Fruit fly (Drosophila melanogaster) whole organism, embryonic: ENCODE data around the gene CG13707.

ENCODE experiments used
- Ada2b ChIP-seq: fragments of 200-800 bp; sonication (Bioruptor generic); IDR thresholded peaks from 2 replicates; pipeline ENCODE4 v1.3.6; 2022; ENCODE audit warnings: missing biosample characterization, missing genetic modification characterization
- CG11504 ChIP-seq: fragments of 200-800 bp; sonication (Bioruptor generic); optimal IDR thresholded peaks from 3 replicates; lab custom pipeline; 2019; ENCODE audit warnings: missing biosample characterization, mild to moderate bottlenecking, missing genetic modification characterization, moderate library complexity
- CG12299 ChIP-seq: fragments of 200-800 bp; sonication (Bioruptor generic); optimal IDR thresholded peaks from 2 replicates; lab custom pipeline; 2018; ENCODE audit warnings: missing biosample characterization, mild to moderate bottlenecking, missing genetic modification characterization
- CG13296 ChIP-seq: fragments of 200-800 bp; sonication (Bioruptor generic); optimal IDR thresholded peaks from 3 replicates; lab custom pipeline; 2018; ENCODE audit warnings: missing biosample characterization, mild to moderate bottlenecking, missing genetic modification characterization
- CG13424 ChIP-seq: fragments of 200-800 bp; sonication (Bioruptor generic); optimal IDR thresholded peaks from 2 replicates; lab custom pipeline; 2019; ENCODE audit warnings: missing biosample characterization, mild to moderate bottlenecking, missing genetic modification characterization, moderate library complexity
- CG14014 ChIP-seq: fragments of 200-800 bp; sonication (Bioruptor generic); IDR thresholded peaks from 2 replicates; pipeline ENCODE4 v1.3.6; 2022; ENCODE audit warnings: missing biosample characterization, missing genetic modification characterization
- CG14667 ChIP-seq: fragments of 200-800 bp; sonication (Bioruptor generic); IDR thresholded peaks from 2 replicates; pipeline ENCODE4 v1.3.6; 2022; ENCODE audit warnings: missing biosample characterization, missing genetic modification characterization
- CG15269 ChIP-seq: fragments of 200-800 bp; sonication (Bioruptor generic); optimal IDR thresholded peaks from 2 replicates; lab custom pipeline; 2018; ENCODE audit warnings: missing biosample characterization, mild to moderate bottlenecking, missing genetic modification characterization, moderate library complexity
- CG17186 ChIP-seq: fragments of 200-800 bp; sonication (Bioruptor generic); optimal IDR thresholded peaks from 3 replicates; lab custom pipeline; 2017; ENCODE audit warnings: missing biosample characterization, missing genetic modification reagents, missing genetic modification characterization
- CG18599 ChIP-seq: fragments of 200-800 bp; sonication (Bioruptor generic); optimal IDR thresholded peaks from 3 replicates; lab custom pipeline; 2017; ENCODE audit warnings: missing biosample characterization, missing genetic modification characterization, mild to moderate bottlenecking, moderate library complexity, missing genetic modification reagents
- CG2120 ChIP-seq: fragments of 200-800 bp; sonication (Bioruptor generic); optimal IDR thresholded peaks from 3 replicates; lab custom pipeline; 2016; ENCODE audit warnings: missing biosample characterization, missing genetic modification characterization
- CG2678 ChIP-seq: fragments of 200-800 bp; sonication (Bioruptor generic); optimal IDR thresholded peaks from 3 replicates; lab custom pipeline; 2019; ENCODE audit warnings: missing biosample characterization, mild to moderate bottlenecking, missing genetic modification characterization, moderate library complexity
- CG31441 ChIP-seq: fragments of 200-800 bp; sonication (Bioruptor generic); IDR thresholded peaks from 2 replicates; pipeline ENCODE4 v1.3.6; 2022; ENCODE audit warnings: missing biosample characterization, missing genetic modification characterization
- CG3163 ChIP-seq: fragments of 200-800 bp; sonication (Bioruptor generic); optimal IDR thresholded peaks from 3 replicates; lab custom pipeline; 2016; ENCODE audit warnings: missing biosample characterization, missing genetic modification characterization
- CG32532 ChIP-seq: fragments of 200-800 bp; sonication (Bioruptor generic); IDR thresholded peaks from 2 replicates; pipeline ENCODE4 v1.3.6; 2022; ENCODE audit warnings: missing biosample characterization, missing genetic modification characterization
- CG3995 ChIP-seq: fragments of 200-800 bp; sonication (Bioruptor generic); optimal IDR thresholded peaks from 3 replicates; lab custom pipeline; 2016; ENCODE audit warnings: missing biosample characterization, missing genetic modification characterization
- CG9797 ChIP-seq: fragments of 200-800 bp; sonication (Bioruptor generic); optimal IDR thresholded peaks from 3 replicates; lab custom pipeline; 2018; ENCODE audit warnings: missing biosample characterization, mild to moderate bottlenecking, missing genetic modification characterization
- CG9932 ChIP-seq: fragments of 200-800 bp; sonication (Bioruptor generic); IDR thresholded peaks from 2 replicates; pipeline ENCODE4 v1.3.6; 2022; ENCODE audit warnings: missing biosample characterization, missing genetic modification characterization
- Dbx ChIP-seq: fragments of 200-800 bp; sonication (Bioruptor generic); IDR thresholded peaks from 3 replicates; pipeline ENCODE4 v1.3.6; 2022; ENCODE audit warnings: missing biosample characterization, missing genetic modification characterization
- Dref ChIP-seq: fragments of 200-800 bp; sonication (Bioruptor generic); IDR thresholded peaks from 2 replicates; pipeline ENCODE4 v1.3.6; 2022; ENCODE audit warnings: missing biosample characterization, missing genetic modification characterization
- Drgx ChIP-seq: fragments of 200-800 bp; sonication (Bioruptor generic); IDR thresholded peaks from 2 replicates; pipeline ENCODE4 v1.3.6; 2022; ENCODE audit warnings: missing biosample characterization, missing genetic modification characterization
- Gug ChIP-seq: fragments of 200-800 bp; sonication (Bioruptor generic); IDR thresholded peaks from 4 replicates; pipeline ENCODE4 v1.3.6; 2022; ENCODE audit warnings: missing biosample characterization, missing genetic modification characterization
- Hmr ChIP-seq: fragments of 200-800 bp; sonication (Bioruptor generic); optimal IDR thresholded peaks from 3 replicates; lab custom pipeline; 2017; ENCODE audit warnings: mild to moderate bottlenecking, missing biosample characterization, missing genetic modification reagents, missing genetic modification characterization
- Hr51 ChIP-seq, 2 experiments: fragments of 200-800 bp; sonication (Bioruptor generic); optimal IDR thresholded peaks; 2 replicates in 1 of 2; 3 replicates in 1 of 2; lab custom pipeline; 2016 to 2018; ENCODE audit warnings: missing biosample characterization in 2 of 2, missing genetic modification characterization in 2 of 2, mild to moderate bottlenecking in 1 of 2, moderate library complexity in 1 of 2
- Med ChIP-seq: fragments of 200-800 bp; sonication (Bioruptor generic); peaks from one replicate; lab custom pipeline; 2016; ENCODE audit warnings: missing biosample characterization, missing genetic modification characterization, mild to moderate bottlenecking, inconsistent platforms, moderate library complexity
- Mrtf ChIP-seq: fragments of 200-800 bp; sonication (Bioruptor generic); IDR thresholded peaks from 3 replicates; pipeline ENCODE4 v1.3.6; 2022; ENCODE audit warnings: missing biosample characterization, missing genetic modification characterization
- Ravus ChIP-seq: fragments of 200-800 bp; sonication (Bioruptor generic); IDR thresholded peaks from 2 replicates; pipeline ENCODE4 v1.3.6; 2022; ENCODE audit warnings: missing biosample characterization, missing genetic modification characterization
- Rfx ChIP-seq: fragments of 200-800 bp; sonication (Bioruptor generic); IDR thresholded peaks from 2 replicates; pipeline ENCODE4 v1.3.6; 2022; ENCODE audit warnings: missing biosample characterization, missing genetic modification characterization
- abd-A ChIP-seq: fragments of 200-800 bp; sonication (Bioruptor generic); optimal IDR thresholded peaks from 3 replicates; lab custom pipeline; 2019; ENCODE audit warnings: missing biosample characterization, mild to moderate bottlenecking, missing genetic modification characterization, moderate library complexity
- ase ChIP-seq: fragments of 200-800 bp; sonication (Bioruptor generic); IDR thresholded peaks from 3 replicates; pipeline ENCODE4 v1.3.6; 2022; ENCODE audit warnings: missing biosample characterization, missing genetic modification characterization
- ato ChIP-seq: fragments of 200-800 bp; sonication (Bioruptor generic); IDR thresholded peaks from 2 replicates; pipeline ENCODE4 v1.3.6; 2022; ENCODE audit warnings: missing biosample characterization, missing genetic modification characterization; ENCODE audit not compliant: partially characterized antibody
- ci ChIP-seq: fragments of 200-800 bp; sonication (Bioruptor generic); IDR thresholded peaks from 3 replicates; pipeline ENCODE4 v1.3.6; 2022; ENCODE audit warnings: missing biosample characterization, missing genetic modification characterization
- dysf ChIP-seq: fragments of 200-800 bp; sonication (Bioruptor generic); IDR thresholded peaks from 3 replicates; pipeline ENCODE4 v1.3.6; 2022; ENCODE audit warnings: missing biosample characterization, missing genetic modification characterization
- eve ChIP-seq, 2 experiments: fragments of >200 bp; optimal IDR thresholded peaks; 2 replicates each; lab custom pipeline; 2017; ENCODE audit warnings: missing biosample characterization in 2 of 2, missing genetic modification characterization in 2 of 2
- gem ChIP-seq: fragments of 200-800 bp; sonication (Bioruptor generic); optimal IDR thresholded peaks from 2 replicates; lab custom pipeline; 2019; ENCODE audit warnings: missing biosample characterization, mild to moderate bottlenecking, missing genetic modification characterization, moderate library complexity
- grau ChIP-seq: fragments of 200-800 bp; optimal IDR thresholded peaks from 3 replicates; lab custom pipeline; 2019; ENCODE audit warnings: missing biosample characterization, mild to moderate bottlenecking, missing genetic modification characterization, moderate library complexity
- grn ChIP-seq: fragments of 200-800 bp; sonication (Bioruptor generic); optimal IDR thresholded peaks from 3 replicates; lab custom pipeline; 2017; ENCODE audit warnings: missing biosample characterization, missing genetic modification characterization
- gsb-n ChIP-seq: fragments of 200-800 bp; sonication (Bioruptor generic); optimal IDR thresholded peaks from 3 replicates; lab custom pipeline; 2018; ENCODE audit warnings: missing biosample characterization, mild to moderate bottlenecking, missing genetic modification characterization
- ham ChIP-seq: fragments of 200-800 bp; sonication (Bioruptor generic); IDR thresholded peaks from 2 replicates; pipeline ENCODE4 v1.3.6; 2022; ENCODE audit warnings: missing biosample characterization, missing genetic modification characterization
- lab ChIP-seq: fragments of 200-800 bp; sonication (Bioruptor generic); optimal IDR thresholded peaks from 3 replicates; lab custom pipeline; 2017; ENCODE audit warnings: missing biosample characterization, missing genetic modification characterization, mild to moderate bottlenecking, moderate library complexity, missing genetic modification reagents
- pum ChIP-seq: fragments of 200-800 bp; sonication (Bioruptor generic); optimal IDR thresholded peaks from 2 replicates; lab custom pipeline; 2016; ENCODE audit warnings: missing biosample characterization, missing genetic modification characterization
- row ChIP-seq: fragments of 200-800 bp; sonication (Bioruptor generic); IDR thresholded peaks from 3 replicates; pipeline ENCODE4 v1.3.6; 2022; ENCODE audit warnings: missing biosample characterization, missing genetic modification characterization
- sens ChIP-seq: fragments of 200-800 bp; sonication (Bioruptor generic); peaks from one replicate; lab custom pipeline; 2016; ENCODE audit warnings: missing biosample characterization, missing genetic modification characterization
- slbo ChIP-seq: fragments of 200-800 bp; sonication (Bioruptor generic); IDR thresholded peaks from 2 replicates; pipeline ENCODE4 v1.3.6; 2022; ENCODE audit warnings: missing biosample characterization, missing genetic modification characterization
- slou ChIP-seq: fragments of 200-800 bp; sonication (Bioruptor generic); optimal IDR thresholded peaks from 3 replicates; lab custom pipeline; 2016; ENCODE audit warnings: missing biosample characterization, missing genetic modification characterization
- slp2 ChIP-seq: fragments of 200-800 bp; sonication (Bioruptor generic); optimal IDR thresholded peaks from 2 replicates; lab custom pipeline; 2016; ENCODE audit warnings: missing biosample characterization, missing genetic modification characterization

Gene CG13707

DNA sequence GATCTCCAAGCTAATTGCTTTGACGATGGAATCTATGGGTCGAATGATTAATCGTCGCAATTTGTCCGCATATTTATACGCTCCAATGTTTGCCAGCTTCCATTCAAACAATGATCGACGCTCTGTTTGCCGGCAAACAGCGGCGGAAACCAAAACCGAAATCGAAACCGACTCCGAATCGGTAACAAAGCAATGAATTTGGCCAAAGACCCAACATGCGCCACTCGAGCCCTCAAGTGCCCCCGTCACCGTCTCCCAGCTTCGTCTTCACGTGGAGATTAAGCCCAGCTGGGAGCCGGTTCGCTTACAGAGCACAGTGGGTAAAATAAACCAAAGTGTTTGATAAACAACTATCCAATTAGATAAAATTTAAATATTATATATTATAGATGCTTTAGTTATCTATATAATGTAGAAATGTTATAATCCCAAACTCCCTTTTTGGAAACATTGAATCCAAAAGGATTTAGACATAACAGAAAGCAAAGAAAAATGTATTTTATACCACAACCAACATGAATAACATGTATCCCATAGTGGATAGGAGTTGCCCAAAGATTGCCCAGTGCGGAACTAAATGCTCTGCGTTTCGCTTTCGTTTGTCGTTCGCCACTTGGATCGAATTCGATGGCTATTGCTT, 12.6 kb upstream of the CG13707 start, which contains the start of gene CG32237 (continued):
- TF ChIP-seq gsb-n (tag; lab: Kevin White, UChicago) (peak; percentile 27), Rfx (peak; percentile 57), CG13296 (GFP tag; lab: Kevin White, UChicago) (peak; percentile 56), slbo (GFP tag; lab: Robert Waterston, UW) (peak; percentile 32; the same call in 1 of the 2 replicates)

DNA sequence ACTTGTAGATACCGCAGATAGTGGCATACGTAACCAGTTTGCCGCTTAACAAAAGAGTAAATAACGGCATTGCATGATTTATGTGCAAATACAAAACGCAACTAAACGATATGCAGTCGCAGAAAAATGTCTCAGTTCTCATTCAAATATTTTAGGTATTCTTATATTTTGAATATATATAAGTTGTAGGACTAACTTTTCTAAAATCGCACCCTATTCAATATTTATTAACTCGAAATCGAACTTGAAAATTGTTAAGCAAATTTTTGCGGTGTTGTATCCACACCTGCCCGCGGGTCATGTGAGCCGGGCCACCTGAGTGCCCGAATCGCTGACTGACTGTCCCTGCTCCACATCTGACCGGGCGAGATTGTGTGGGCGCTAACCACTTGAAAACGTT, 8.2 kb upstream of the CG13707 start:
- TF ChIP-seq Drgx (GFP tag; lab: Robert Waterston, UW) (peak; percentile 50; the same call in 1 of the 2 replicates), pum (GFP tag; lab: Kevin White, UChicago) (no peak)

DNA sequence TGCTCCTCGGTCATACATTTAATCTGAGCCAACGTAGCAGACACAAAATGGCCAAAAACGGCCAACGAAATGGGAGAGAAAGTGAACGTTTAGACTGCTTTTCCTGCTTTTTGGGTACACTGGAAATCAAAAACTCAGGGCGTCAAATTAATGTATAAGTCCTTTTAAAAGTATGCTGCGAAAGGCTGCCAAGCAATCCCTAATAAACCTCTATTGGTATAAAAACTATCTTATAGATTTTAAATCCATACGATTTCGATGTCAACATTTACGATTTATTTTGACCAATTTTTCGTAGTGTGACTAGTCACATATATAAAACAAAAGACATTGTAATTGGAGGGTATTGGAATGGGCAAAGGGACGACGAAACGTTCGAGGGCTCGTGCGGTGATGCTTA, 4.9 kb upstream of the CG13707 start:
- TF ChIP-seq CG9797 (GFP tag; lab: Kevin White, UChicago), result no peak
- TF ChIP-seq CG32532, result 0 out of 2 replicates have a peak, but pooled peaks have one; percentile 5
- no peak for TF ChIP-seq Ravus (GFP tag; lab: Robert Waterston, UW)
- peak; percentile 14 for TF ChIP-seq CG11504 (tag; lab: Kevin White, UChicago)
- peak; percentile 21 for TF ChIP-seq grau (tag; lab: Kevin White, UChicago)
- peak; percentile 25 for TF ChIP-seq abd-A (tag; lab: Kevin White, UChicago)
- peak in 1 of 2 experiments; percentile 11 for TF ChIP-seq eve (GFP tag; optimal IDR thresholded peaks at IDR 0.05; lab: Kevin White, UChicago)
- TF ChIP-seq CG2678 (tag; lab: Kevin White, UChicago), result peak; percentile 23
- TF ChIP-seq lab (GFP tag; lab: Kevin White, UChicago), result peak; percentile 28
- TF ChIP-seq Med (GFP tag; lab: Kevin White, UChicago), result peak; percentile 64
- TF ChIP-seq Hmr, result peak; percentile 23
- peak; percentile 22 for TF ChIP-seq CG2120 (GFP tag; lab: Kevin White, UChicago)
- 0 out of 3 replicates have a peak, but pooled peaks have one; percentile 14 for TF ChIP-seq Dbx (GFP tag; lab: Robert Waterston, UW)
- peak; percentile 20 for TF ChIP-seq gem (tag; lab: Kevin White, UChicago)
- 0 out of 2 replicates have a peak, but pooled peaks have one; percentile 19 for TF ChIP-seq CG14014 (GFP tag; lab: Robert Waterston, UW)
- peak; percentile 58 for TF ChIP-seq CG18599
- no peak for TF ChIP-seq slou
- no peak for TF ChIP-seq CG17186
- no peak for TF ChIP-seq ase (GFP tag; lab: Robert Waterston, UW)
- no peak for TF ChIP-seq CG31441 (GFP tag; lab: Robert Waterston, UW)
- TF ChIP-seq CG3163, result no peak
- 0 out of 3 replicates have a peak, but pooled peaks have one; percentile 6 for TF ChIP-seq ci (GFP tag; lab: Robert Waterston, UW)
- peak; percentile 51; the same call in 2 of the 3 replicates for TF ChIP-seq dysf
- no peak for TF ChIP-seq CG12299 (tag; lab: Kevin White, UChicago)
- TF ChIP-seq Hr51 (GFP tag; optimal IDR thresholded peaks at IDR 0.05; lab: Kevin White, UChicago), result peak in 1 of 2 experiments; percentile 11
- TF ChIP-seq CG13424 (tag; lab: Kevin White, UChicago), result no peak
- peak; percentile 30 for TF ChIP-seq sens
- peak; percentile 9; the same call in 1 of the 2 replicates for TF ChIP-seq Ada2b (GFP tag; lab: Robert Waterston, UW)
- TF ChIP-seq CG14667 (GFP tag; lab: Robert Waterston, UW), result no peak
- TF ChIP-seq ham (GFP tag; lab: Robert Waterston, UW), result no peak
- peak; percentile 41; the same call in 2 of the 3 replicates for TF ChIP-seq row (GFP tag; lab: Robert Waterston, UW)
- 0 out of 4 replicates have a peak, but pooled peaks have one; percentile 11 for TF ChIP-seq Gug (GFP tag; lab: Robert Waterston, UW)
- TF ChIP-seq CG3995 (GFP tag; lab: Kevin White, UChicago), result no peak
- peak; percentile 20; the same call in 1 of the 2 replicates for TF ChIP-seq Rfx
- no peak for TF ChIP-seq grn (GFP tag; lab: Kevin White, UChicago)
- TF ChIP-seq ato (GFP tag; lab: Robert Waterston, UW), result no peak
- TF ChIP-seq CG9932, result peak; percentile 9; the same call in 1 of the 2 replicates
- TF ChIP-seq slbo (GFP tag; lab: Robert Waterston, UW), result peak; percentile 16; the same call in 1 of the 2 replicates
- no peak for TF ChIP-seq slp2 (GFP tag; lab: Kevin White, UChicago)
- no peak for TF ChIP-seq Dref (GFP tag; lab: Robert Waterston, UW)
- TF ChIP-seq Mrtf (GFP tag; lab: Robert Waterston, UW), result no peak
- TF ChIP-seq CG15269 (tag; lab: Kevin White, UChicago), result peak; percentile 4
